Worm (Caenorhabditis elegans) whole organism, L1 larva: ENCODE data around the gene R11G10.3.

Source experiments
- C04F5.9 ChIP-seq: sonication (generic microtip); optimal IDR thresholded peaks from 2 replicates; lab custom pipeline; 2016; ENCODE audit warnings: missing genetic modification characterization, missing compliant biosample characterization
- C16A3.4 ChIP-seq: fragments of 150-350 bp; optimal IDR thresholded peaks from 2 replicates; lab custom pipeline; 2014; ENCODE audit warnings: missing biosample characterization, missing genetic modification characterization
- F16B12.6 ChIP-seq: fragments of 150-350 bp; optimal IDR thresholded peaks from 2 replicates; lab custom pipeline; 2014; ENCODE audit warnings: missing biosample characterization, missing genetic modification characterization
- aha-1 ChIP-seq: fragments of 150-350 bp; optimal IDR thresholded peaks from 2 replicates; lab custom pipeline; 2014; ENCODE audit warnings: missing biosample characterization, missing genetic modification characterization
- alr-1 ChIP-seq: fragments of 200-800 bp; sonication (Bioruptor generic); optimal IDR thresholded peaks from 2 replicates; lab custom pipeline; 2018; ENCODE audit warnings: borderline replicate concordance, mild to moderate bottlenecking, missing genetic modification characterization, missing compliant biosample characterization
- aly-2 ChIP-seq: fragments of 150-350 bp; optimal IDR thresholded peaks from 2 replicates; lab custom pipeline; 2014; ENCODE audit warnings: missing biosample characterization, missing genetic modification characterization
- ama-1 ChIP-seq: fragments of 150-350 bp; optimal IDR thresholded peaks from 2 replicates; lab custom pipeline; 2014
- blmp-1 ChIP-seq: fragments of 150-350 bp; optimal IDR thresholded peaks from 2 replicates; lab custom pipeline; 2014; ENCODE audit warnings: missing biosample characterization, missing genetic modification characterization
- ceh-82 ChIP-seq, 3 experiments: fragments of 150-350 bp in 1 of 3; sonication (generic microtip) in 2 of 3; optimal IDR thresholded peaks; 2 replicates each; lab custom pipeline; 2014 to 2017; ENCODE audit warnings: missing biosample characterization in 3 of 3, missing genetic modification characterization in 3 of 3
- ceh-90 ChIP-seq: sonication (generic microtip); optimal IDR thresholded peaks from 2 replicates; lab custom pipeline; 2016; ENCODE audit warnings: missing genetic modification characterization, missing compliant biosample characterization
- ces-1 ChIP-seq: fragments of 150-350 bp; optimal IDR thresholded peaks from 2 replicates; lab custom pipeline; 2014; ENCODE audit warnings: missing biosample characterization, missing genetic modification reagents, missing genetic modification characterization
- efl-1 ChIP-seq, 4 experiments: fragments of 150-350 bp; optimal IDR thresholded peaks in 3 of 4; peaks in 1 of 4; 1 replicate in 1 of 4; 2 replicates in 3 of 4; lab custom pipeline; 2014; ENCODE audit warnings: missing biosample characterization in 2 of 4, missing genetic modification characterization in 2 of 4, missing genetic modification reagents in 2 of 4
- efl-3 ChIP-seq: fragments of 200-800 bp; sonication (Bioruptor generic); optimal IDR thresholded peaks from 2 replicates; lab custom pipeline; 2018; ENCODE audit warnings: mild to moderate bottlenecking, missing genetic modification characterization, missing compliant biosample characterization
- egl-13 ChIP-seq: sonication (generic microtip); optimal IDR thresholded peaks from 2 replicates; lab custom pipeline; 2016; ENCODE audit warnings: missing genotype, missing genetic modification reagents, missing genetic modification characterization, missing compliant biosample characterization
- egl-27 ChIP-seq, 2 experiments: fragments of 150-350 bp in 1 of 2; sonication (generic microtip); optimal IDR thresholded peaks; 3 replicates each; lab custom pipeline; 2017 to 2018; ENCODE audit warnings: missing biosample characterization in 2 of 2, missing genetic modification characterization in 2 of 2, missing genetic modification reagents in 2 of 2
- elt-2 ChIP-seq: sonication (generic microtip); optimal IDR thresholded peaks from 2 replicates; lab custom pipeline; 2016; ENCODE audit warnings: missing genetic modification characterization, mild to moderate bottlenecking, inconsistent platforms, missing compliant biosample characterization, missing genetic modification reagents
- elt-3 ChIP-seq, 6 experiments: fragments of 150-350 bp in 1 of 6; sonication (generic microtip); optimal IDR thresholded peaks; 2 replicates each; lab custom pipeline; 2017 to 2018; ENCODE audit warnings: missing biosample characterization in 6 of 6, missing genetic modification characterization in 6 of 6, inconsistent platforms in 1 of 6
- fkh-10 ChIP-seq: sonication (generic microtip); optimal IDR thresholded peaks from 2 replicates; lab custom pipeline; 2017; ENCODE audit warnings: missing biosample characterization, missing genetic modification reagents, missing genetic modification characterization
- fkh-4 ChIP-seq: sonication (generic microtip); optimal IDR thresholded peaks from 2 replicates; lab custom pipeline; 2016; ENCODE audit warnings: missing compliant biosample characterization, missing genetic modification characterization, borderline replicate concordance
- fkh-8 ChIP-seq: sonication (generic microtip); optimal IDR thresholded peaks from 2 replicates; lab custom pipeline; 2016; ENCODE audit warnings: mild to moderate bottlenecking, missing genetic modification characterization, missing compliant biosample characterization
- fos-1 ChIP-seq: fragments of 150-350 bp; optimal IDR thresholded peaks from 2 replicates; lab custom pipeline; 2014; ENCODE audit warnings: missing biosample characterization, missing genetic modification characterization
- hlh-17 ChIP-seq: fragments of 200-800 bp; sonication (Bioruptor generic); optimal IDR thresholded peaks from 2 replicates; lab custom pipeline; 2018; ENCODE audit warnings: missing genetic modification characterization, mild to moderate bottlenecking, missing compliant biosample characterization, moderate library complexity, borderline replicate concordance
- hlh-4 ChIP-seq: sonication (generic microtip); optimal IDR thresholded peaks from 2 replicates; lab custom pipeline; 2016; ENCODE audit warnings: mild to moderate bottlenecking, missing genetic modification characterization, missing compliant biosample characterization
- irx-1 ChIP-seq: sonication (generic microtip); optimal IDR thresholded peaks from 2 replicates; lab custom pipeline; 2016; ENCODE audit warnings: missing genetic modification characterization, missing compliant biosample characterization
- isw-1 ChIP-seq: fragments of 200-800 bp; sonication (Bioruptor generic); IDR thresholded peaks from 2 replicates; pipeline ENCODE4 v1.3.6; 2022; ENCODE audit warnings: missing genetic modification characterization, missing compliant biosample characterization
- jun-1 ChIP-seq: fragments of 150-350 bp; optimal IDR thresholded peaks from 2 replicates; lab custom pipeline; 2014; ENCODE audit warnings: missing biosample characterization, missing genetic modification reagents, missing genetic modification characterization
- lin-13 ChIP-seq: fragments of 150-350 bp; optimal IDR thresholded peaks from 2 replicates; lab custom pipeline; 2014; ENCODE audit warnings: missing biosample characterization, missing genetic modification reagents, missing genetic modification characterization
- lin-14 ChIP-seq: fragments of 200-800 bp; sonication (Bioruptor generic); optimal IDR thresholded peaks from 2 replicates; lab custom pipeline; 2018; ENCODE audit warnings: mild to moderate bottlenecking, missing genetic modification characterization, moderate library complexity, missing compliant biosample characterization
- lsy-2 ChIP-seq, 2 experiments: fragments of 150-350 bp; optimal IDR thresholded peaks; 2 replicates each; lab custom pipeline; 2014; ENCODE audit warnings: missing biosample characterization in 2 of 2, missing genetic modification characterization in 2 of 2
- mef-2 ChIP-seq: fragments of 150-350 bp; optimal IDR thresholded peaks from 2 replicates; lab custom pipeline; 2014; ENCODE audit warnings: missing biosample characterization, missing genetic modification characterization
- mep-1 ChIP-seq: fragments of 150-350 bp; optimal IDR thresholded peaks from 2 replicates; lab custom pipeline; 2014; ENCODE audit warnings: missing biosample characterization, missing genetic modification characterization
- nhr-12 ChIP-seq: sonication (generic microtip); optimal IDR thresholded peaks from 2 replicates; lab custom pipeline; 2017; ENCODE audit warnings: missing biosample characterization, missing genetic modification characterization
- nhr-19 ChIP-seq: fragments of 200-800 bp; sonication (Bioruptor generic); conservative IDR thresholded peaks from 2 replicates; pipeline ENCODE4 v1.3.6; 2022; ENCODE audit warnings: missing genetic modification characterization, missing compliant biosample characterization
- nhr-28 ChIP-seq: fragments of 150-350 bp; optimal IDR thresholded peaks from 2 replicates; lab custom pipeline; 2014; ENCODE audit warnings: missing biosample characterization, missing genetic modification characterization
- nhr-47 ChIP-seq: sonication (generic microtip); optimal IDR thresholded peaks from 2 replicates; lab custom pipeline; 2016; ENCODE audit warnings: mild to moderate bottlenecking, missing genetic modification characterization, moderate library complexity, missing compliant biosample characterization
- nhr-84 ChIP-seq: sonication (generic microtip); optimal IDR thresholded peaks from 2 replicates; lab custom pipeline; 2017; ENCODE audit warnings: missing biosample characterization, missing genetic modification characterization
- nhr-90 ChIP-seq: sonication (generic microtip); optimal IDR thresholded peaks from 2 replicates; lab custom pipeline; 2016; ENCODE audit warnings: mild to moderate bottlenecking, missing genetic modification characterization, missing compliant biosample characterization; ENCODE audit not compliant: poor library complexity
- pax-3 ChIP-seq: fragments of 200-800 bp; sonication (Bioruptor generic); optimal IDR thresholded peaks from 2 replicates; lab custom pipeline; 2018; ENCODE audit warnings: mild to moderate bottlenecking, missing genetic modification characterization, moderate library complexity, missing compliant biosample characterization
- pqm-1 ChIP-seq: sonication (generic microtip); optimal IDR thresholded peaks from 3 replicates; lab custom pipeline; 2017; ENCODE audit warnings: missing biosample characterization, missing genetic modification characterization
- rnt-1 ChIP-seq: sonication (generic microtip); optimal IDR thresholded peaks from 2 replicates; lab custom pipeline; 2016; ENCODE audit warnings: mild to moderate bottlenecking, missing genetic modification characterization, moderate library complexity, missing compliant biosample characterization
- skn-1 ChIP-seq: fragments of 150-350 bp; optimal IDR thresholded peaks from 2 replicates; lab custom pipeline; 2014; ENCODE audit warnings: missing biosample characterization, missing genetic modification characterization
- snpc-4 ChIP-seq: fragments of 150-350 bp; optimal IDR thresholded peaks from 2 replicates; lab custom pipeline; 2014; ENCODE audit warnings: missing biosample characterization, missing genetic modification characterization
- snu-23 ChIP-seq: sonication (generic microtip); optimal IDR thresholded peaks from 2 replicates; lab custom pipeline; 2016; ENCODE audit warnings: missing genetic modification characterization, missing compliant biosample characterization
- sptf-1 ChIP-seq: fragments of 150-350 bp; optimal IDR thresholded peaks from 2 replicates; lab custom pipeline; 2014; ENCODE audit warnings: missing biosample characterization, missing genetic modification characterization
- tbx-2 ChIP-seq: sonication (generic microtip); optimal IDR thresholded peaks from 2 replicates; lab custom pipeline; 2016; ENCODE audit warnings: missing genetic modification characterization, missing compliant biosample characterization
- unc-30 ChIP-seq: sonication (generic microtip); optimal IDR thresholded peaks from 2 replicates; lab custom pipeline; 2017; ENCODE audit warnings: missing biosample characterization, missing genetic modification characterization
- unc-62 ChIP-seq: fragments of 150-350 bp; optimal IDR thresholded peaks from 2 replicates; lab custom pipeline; 2014; ENCODE audit warnings: missing biosample characterization, missing genetic modification reagents, missing genetic modification characterization
- unc-86 ChIP-seq: sonication (generic microtip); optimal IDR thresholded peaks from 2 replicates; lab custom pipeline; 2016; ENCODE audit warnings: missing genetic modification characterization, missing compliant biosample characterization
- unc-98 ChIP-seq: fragments of 200-800 bp; sonication (Bioruptor generic); IDR thresholded peaks from 2 replicates; pipeline ENCODE4 v1.3.6; 2022; ENCODE audit warnings: missing genetic modification characterization, missing compliant biosample characterization
- ztf-11 ChIP-seq, 2 experiments: sonication (generic microtip); optimal IDR thresholded peaks; 2 replicates each; lab custom pipeline; 2016 to 2017; ENCODE audit warnings: missing genetic modification characterization in 2 of 2, missing biosample characterization in 1 of 2, missing compliant biosample characterization in 1 of 2

R11G10.3 gene

ce11 chrV:13489830-13490229 lies 33.5 kb upstream of the R11G10.3 start, which contains the start of gene T10G3.3 (continued):
- TF ChIP-seq fkh-10 (GFP tag; lab: Kevin White, UChicago) (no peak), rnt-1 (tag; lab: Kevin White, UChicago) (no peak), C16A3.4 (no peak), unc-62 (no peak), nhr-47 (tag; lab: Kevin White, UChicago) (no peak), unc-86 (tag; lab: Kevin White, UChicago) (no peak), blmp-1 (tag; lab: Kevin White, UChicago) (peak; percentile 96), hlh-4 (tag; lab: Kevin White, UChicago) (no peak), mep-1 (peak; percentile 2)

ce11 chrV:13497322-13497847 lies 25.9 kb upstream of the R11G10.3 start, which contains the start of the genes eea-1 and gut-2:
TSS of gene eea-1 (minus strand) at chrV:13497372.
TSS of gene gut-2 (plus strand) at chrV:13497690.
- TF ChIP-seq blmp-1 (tag; lab: Kevin White, UChicago) = peak; percentile 85
- no peak for TF ChIP-seq hlh-17 (GFP tag; lab: Kevin White, UChicago)
- no peak for TF ChIP-seq unc-30 (tag; lab: Kevin White, UChicago)
- no peak for TF ChIP-seq C04F5.9 (tag; lab: Kevin White, UChicago)
- TF ChIP-seq ceh-82 (tag; optimal IDR thresholded peaks at IDR 0.05; lab: Kevin White, UChicago) = peak; percentile 37 to 59 (median 37)
- peak; percentile 68 for TF ChIP-seq mep-1
- TF ChIP-seq F16B12.6 (tag; lab: Kevin White, UChicago) = peak; percentile 37
- peak; percentile 88 for TF ChIP-seq snu-23
- TF ChIP-seq fkh-4 (tag; lab: Kevin White, UChicago) = no peak
- peak; percentile 43 for TF ChIP-seq fos-1 (tag; lab: Kevin White, UChicago)
- no peak for TF ChIP-seq ztf-11 (tag; optimal IDR thresholded peaks at IDR 0.05; lab: Kevin White, UChicago)
- peak; percentile 65 for TF ChIP-seq tbx-2
- no peak for TF ChIP-seq unc-86 (tag; lab: Kevin White, UChicago)
- no peak for TF ChIP-seq jun-1 (tag; lab: Kevin White, UChicago)
- peak; percentile 37 for TF ChIP-seq irx-1 (tag; lab: Kevin White, UChicago)
- TF ChIP-seq sptf-1 (tag; lab: Kevin White, UChicago) = no peak
- no peak for TF ChIP-seq hlh-4 (tag; lab: Kevin White, UChicago)
- TF ChIP-seq mef-2 (tag; lab: Kevin White, UChicago) = no peak
- no peak for TF ChIP-seq unc-98 (GFP tag; lab: Robert Waterston, UW)
- no peak for TF ChIP-seq pax-3 (tag; lab: Kevin White, UChicago)
- no peak for TF ChIP-seq alr-1
- TF ChIP-seq pqm-1 = no peak
- TF ChIP-seq nhr-19 (GFP tag; lab: Robert Waterston, UW) = peak; percentile 60
- TF ChIP-seq ces-1 = no peak
- TF ChIP-seq aha-1 = no peak
- TF ChIP-seq efl-1 (optimal IDR thresholded peaks at IDR 0.05; lab: Kevin White, UChicago) = peak; percentile 67 to 76
- peak; percentile 71 to 91 for TF ChIP-seq efl-1 (GFP tag; optimal IDR thresholded peaks at IDR 0.05 in 1 of 2; lab: Kevin White, UChicago)
- no peak for TF ChIP-seq aly-2 (tag; lab: Kevin White, UChicago)
- peak; percentile 77 for TF ChIP-seq C16A3.4
- TF ChIP-seq egl-13 (tag; lab: Kevin White, UChicago) = no peak
- TF ChIP-seq lin-14 (GFP tag; lab: Kevin White, UChicago) = peak; percentile 79
- TF ChIP-seq ama-1 (lab: Kevin White, UChicago) = peak; percentile 59
- peak; percentile 66 for TF ChIP-seq nhr-90 (tag; lab: Kevin White, UChicago)
- TF ChIP-seq lin-13 (GFP tag; lab: Kevin White, UChicago) = peak; percentile 43
- TF ChIP-seq efl-3 (GFP tag; lab: Kevin White, UChicago) = no peak
- TF ChIP-seq lsy-2 (tag; optimal IDR thresholded peaks at IDR 0.05; lab: Kevin White, UChicago) = peak; percentile 80 to 81
- no peak for TF ChIP-seq nhr-12 (tag; lab: Kevin White, UChicago)
- no peak for TF ChIP-seq egl-27 (tag; optimal IDR thresholded peaks at IDR 0.05; lab: Kevin White, UChicago)
- TF ChIP-seq snpc-4 (tag; lab: Kevin White, UChicago) = peak; percentile 45
- no peak for TF ChIP-seq ceh-90 (tag; lab: Kevin White, UChicago)
- peak; percentile 51 for TF ChIP-seq skn-1 (tag; lab: Kevin White, UChicago)
- TF ChIP-seq fkh-8 (tag; lab: Kevin White, UChicago) = no peak
- peak; percentile 22; the same call in 1 of the 2 replicates for TF ChIP-seq isw-1 (GFP tag; lab: Robert Waterston, UW)
- TF ChIP-seq elt-3 (tag; optimal IDR thresholded peaks at IDR 0.05; lab: Kevin White, UChicago) = peak in 3 of 6 experiments; percentile 6 to 78 (median 42)
- no peak for TF ChIP-seq elt-2 (tag; lab: Kevin White, UChicago)
- TF ChIP-seq nhr-84 (tag; lab: Kevin White, UChicago) = no peak
- peak; percentile 76 for TF ChIP-seq rnt-1 (tag; lab: Kevin White, UChicago)
- TF ChIP-seq nhr-28 (tag; lab: Kevin White, UChicago) = no peak
